Fruit fly (Drosophila melanogaster): ENCODE data around the gene CG14937.
A peak's percentile ranks its signal among the peaks of the same experiment; 100 is the strongest.

CG14937 gene

dm6 chr2L:11808702-11809583 lies 15.1 kb upstream of the CG14937 start, which contains the start of gene crol (continued):
- TF ChIP-seq CG6791 (GFP tag; IDR thresholded peaks at IDR 0.05; ENCODE audit: partially characterized antibody) (peak; percentile 89), Stat92E (GFP tag; optimal IDR thresholded peaks at IDR 0.05) (no peak), CG16815 (GFP tag; optimal IDR thresholded peaks at IDR 0.05) (no peak), CG4707 (GFP tag; optimal IDR thresholded peaks at IDR 0.05) (no peak), Dip3 (GFP tag; optimal IDR thresholded peaks at IDR 0.05) (no peak), CrebB (tag; optimal IDR thresholded peaks at IDR 0.05) (no peak), kay (GFP tag; optimal IDR thresholded peaks at IDR 0.05) (no peak), cad (GFP tag; optimal IDR thresholded peaks at IDR 0.05) (no peak), mirr (GFP tag; optimal IDR thresholded peaks at IDR 0.05) (peak; percentile 55), CG4282 (GFP tag; optimal IDR thresholded peaks at IDR 0.05) (no peak), wor (GFP tag; IDR thresholded peaks at IDR 0.05) (no peak), Sox102F (GFP tag; optimal IDR thresholded peaks at IDR 0.05) (peak; percentile 7), Dll (GFP tag; IDR thresholded peaks at IDR 0.05; ENCODE audit: partially characterized antibody) (peak; percentile 86), E2f2 (GFP tag; IDR thresholded peaks at IDR 0.05) (peak; percentile 49; the same call in 1 of the 2 replicates), CG11695 (GFP tag; IDR thresholded peaks at IDR 0.05) (no peak), CG8478 (optimal IDR thresholded peaks at IDR 0.05) (no peak), dysf (GFP tag; IDR thresholded peaks at IDR 0.05) (no peak; the same call in 2 of the 3 replicates), CG6254 (GFP tag; optimal IDR thresholded peaks at IDR 0.05) (no peak), Dref (GFP tag; IDR thresholded peaks at IDR 0.05) (peak; percentile 89), Nf-YC (tag; optimal IDR thresholded peaks at IDR 0.05) (peak; percentile 15), Vsx1 (GFP tag; optimal IDR thresholded peaks at IDR 0.05) (no peak), fd102C (GFP tag; optimal IDR thresholded peaks at IDR 0.05) (no peak), cas (GFP tag; IDR thresholded peaks at IDR 0.05) (peak; percentile 40; the same call in 1 of the 2 replicates), CG31441 (GFP tag; IDR thresholded peaks at IDR 0.05) (peak; percentile 35; the same call in 1 of the 2 replicates), CG32767 (GFP tag; IDR thresholded peaks at IDR 0.05) (no peak), insv (GFP tag; optimal IDR thresholded peaks at IDR 0.05) (peak in 1 of 2 experiments; percentile 82), gce (GFP tag; IDR thresholded peaks at IDR 0.05) (no peak), odd (GFP tag; optimal IDR thresholded peaks at IDR 0.05) (no peak), Drgx (GFP tag; IDR thresholded peaks at IDR 0.05) (peak; percentile 50), usp (GFP tag; optimal IDR thresholded peaks at IDR 0.05) (no peak), CG9932 (GFP tag; IDR thresholded peaks at IDR 0.05) (peak; percentile 59), mld (GFP tag; IDR thresholded peaks at IDR 0.05; ENCODE audit: partially characterized antibody) (peak; percentile 63; the same call in 2 of the 3 replicates), org-1 (GFP tag; optimal IDR thresholded peaks at IDR 0.05) (no peak), luna (GFP tag; optimal IDR thresholded peaks at IDR 0.05) (no peak), crc (GFP tag; optimal IDR thresholded peaks at IDR 0.05) (no peak), p53 (GFP tag; optimal IDR thresholded peaks at IDR 0.05) (no peak), Doc3 (GFP tag; IDR thresholded peaks at IDR 0.05; ENCODE audit: partially characterized antibody) (peak; percentile 76), ap (GFP tag; IDR thresholded peaks at IDR 0.05) (no peak), CG8089 (GFP tag; optimal IDR thresholded peaks at IDR 0.05) (no peak), tna (GFP tag; IDR thresholded peaks at IDR 0.05; ENCODE audit: partially characterized antibody) (peak; percentile 55), CG3065 (GFP tag; optimal IDR thresholded peaks at IDR 0.05) (no peak), rib (GFP tag; IDR thresholded peaks at IDR 0.05) (0 out of 2 replicates have a peak, but pooled peaks have one; percentile 46), gt (GFP tag; IDR thresholded peaks at IDR 0.05) (no peak), Hr51 (GFP tag; optimal IDR thresholded peaks at IDR 0.05) (peak in 1 of 2 experiments; percentile 34), ci (GFP tag; IDR thresholded peaks at IDR 0.05) (peak; percentile 65), Hey (tag; optimal IDR thresholded peaks at IDR 0.05) (no peak), D (optimal IDR thresholded peaks at IDR 0.05) (peak; percentile 61), D (GFP tag; optimal IDR thresholded peaks at IDR 0.05) (no peak), pros (GFP tag; optimal IDR thresholded peaks at IDR 0.05) (peak; percentile 89)
